Fruit fly (Drosophila melanogaster): ENCODE results near the gene CG3719.

CG3719 gene

DNA sequence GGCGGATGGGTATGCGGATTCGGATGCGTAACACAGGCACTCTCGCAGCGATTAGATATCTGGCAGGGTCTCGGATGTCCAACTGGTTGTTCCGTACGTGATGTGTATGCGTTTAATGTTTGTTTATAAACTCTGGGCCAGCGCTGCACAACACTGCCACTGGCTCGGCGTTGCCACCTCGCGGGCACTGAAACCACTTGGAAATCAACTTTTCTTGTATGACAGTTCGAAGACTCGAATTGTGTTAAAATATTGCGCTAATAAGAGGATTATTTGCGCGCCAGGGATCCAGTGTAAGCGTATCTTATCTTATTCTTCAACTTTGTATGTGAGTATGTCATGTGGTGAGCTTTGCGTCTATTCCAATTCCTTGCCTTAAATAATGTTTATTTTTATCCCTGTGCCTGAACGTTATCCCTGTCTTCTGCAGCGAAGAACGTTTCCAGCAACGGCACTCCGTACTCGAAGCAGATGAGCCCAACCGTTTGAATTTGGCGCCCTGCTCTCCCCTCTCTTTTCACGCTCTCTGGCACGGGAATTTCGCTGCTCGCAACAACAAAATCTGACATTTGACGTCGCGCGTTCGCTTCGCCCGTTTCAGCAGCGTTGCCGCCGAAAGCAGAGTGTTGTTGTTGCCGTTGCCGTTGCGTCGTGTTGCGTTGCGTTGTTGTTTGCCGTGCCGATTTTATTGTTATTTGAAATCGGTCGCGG is at the start of gene CG3719, which contains the start of gene CG32813 (continued):
- TF ChIP-seq CG4854 (GFP tag; optimal IDR thresholded peaks at IDR 0.05), result no peak
- peak; percentile 2 for TF ChIP-seq CG4328 (GFP tag; optimal IDR thresholded peaks at IDR 0.05)
- TF ChIP-seq slp2 (GFP tag; optimal IDR thresholded peaks at IDR 0.05), result no peak
- no peak for TF ChIP-seq esg (GFP tag; conservative IDR thresholded peaks at IDR 0.05)
- TF ChIP-seq slbo (GFP tag; IDR thresholded peaks at IDR 0.05), result peak; percentile 65
- TF ChIP-seq CG12659 (GFP tag; optimal IDR thresholded peaks at IDR 0.05), result peak; percentile 57
- peak; percentile 20 for TF ChIP-seq gfzf (GFP tag; optimal IDR thresholded peaks at IDR 0.05)
- peak; percentile 57 for TF ChIP-seq CG13624 (GFP tag; optimal IDR thresholded peaks at IDR 0.05)
- TF ChIP-seq CG4424 (GFP tag; optimal IDR thresholded peaks at IDR 0.05), result peak; percentile 19
- no peak for TF ChIP-seq bbx (GFP tag; IDR thresholded peaks at IDR 0.05; ENCODE audit: partially characterized antibody)
- TF ChIP-seq CG6272 (GFP tag; IDR thresholded peaks at IDR 0.05), result no peak
- no peak for TF ChIP-seq B-H2 (GFP tag; optimal IDR thresholded peaks at IDR 0.05)
- peak; percentile 12 for TF ChIP-seq shn (GFP tag; optimal IDR thresholded peaks at IDR 0.05)
- TF ChIP-seq gsb-n (tag; optimal IDR thresholded peaks at IDR 0.05), result no peak
- peak; percentile 64 for TF ChIP-seq Myb (GFP tag; optimal IDR thresholded peaks at IDR 0.05)
- 0 out of 3 replicates have a peak, but pooled peaks have one; percentile 33 for TF ChIP-seq Dbx (GFP tag; IDR thresholded peaks at IDR 0.05)
- peak; percentile 63 for TF ChIP-seq pho (GFP tag; optimal IDR thresholded peaks at IDR 0.05)
- peak; percentile 68 for TF ChIP-seq HmgZ (tag; optimal IDR thresholded peaks at IDR 0.05)
- peak; percentile 71 for TF ChIP-seq pzg (GFP tag; optimal IDR thresholded peaks at IDR 0.05)
- 0 out of 2 replicates have a peak, but pooled peaks have one; percentile 14 for TF ChIP-seq sisA (GFP tag; IDR thresholded peaks at IDR 0.05)
- TF ChIP-seq Xbp1 (GFP tag; optimal IDR thresholded peaks at IDR 0.05), result peak; percentile 49
- peak; percentile 63 for TF ChIP-seq Aef1 (GFP tag; IDR thresholded peaks at IDR 0.05)
- 0 out of 2 replicates have a peak, but pooled peaks have one; percentile 5 for TF ChIP-seq Atf6 (GFP tag; IDR thresholded peaks at IDR 0.05)
- TF ChIP-seq ken (GFP tag; IDR thresholded peaks at IDR 0.05), result 0 out of 3 replicates have a peak, but pooled peaks have one; percentile 60
- TF ChIP-seq Atf-2 (GFP tag; optimal IDR thresholded peaks at IDR 0.05), result peak; percentile 1
- TF ChIP-seq stwl (tag; optimal IDR thresholded peaks at IDR 0.05), result peak; percentile 60
- 0 out of 3 replicates have a peak, but pooled peaks have one; percentile 10 for TF ChIP-seq CG6175 (GFP tag; IDR thresholded peaks at IDR 0.05)
- TF ChIP-seq Antp (GFP tag; optimal IDR thresholded peaks at IDR 0.05), result peak; percentile 36
- TF ChIP-seq Dip2 (GFP tag; IDR thresholded peaks at IDR 0.05), result no peak
- TF ChIP-seq Optix (GFP tag; IDR thresholded peaks at IDR 0.05), result no peak
- TF ChIP-seq Bteb2 (GFP tag; optimal IDR thresholded peaks at IDR 0.05), result no peak
- TF ChIP-seq lmd (GFP tag; IDR thresholded peaks at IDR 0.05), result peak; percentile 37; the same call in 1 of the 2 replicates
- TF ChIP-seq CG2889 (GFP tag; IDR thresholded peaks at IDR 0.05), result no peak
- peak; percentile 43 for TF ChIP-seq CG18599 (GFP tag; optimal IDR thresholded peaks at IDR 0.05)
- no peak for TF ChIP-seq Mad (GFP tag; optimal IDR thresholded peaks at IDR 0.05)
- TF ChIP-seq eyg (GFP tag; optimal IDR thresholded peaks at IDR 0.05), result no peak
- TF ChIP-seq CG2120 (GFP tag; optimal IDR thresholded peaks at IDR 0.05), result peak; percentile 72
- TF ChIP-seq Fer3 (tag; optimal IDR thresholded peaks at IDR 0.05), result peak; percentile 0
- TF ChIP-seq caup (GFP tag; optimal IDR thresholded peaks at IDR 0.05; ENCODE audit: severe bottlenecking), result peak; percentile 42
- TF ChIP-seq hbn (GFP tag; IDR thresholded peaks at IDR 0.05; ENCODE audit: partially characterized antibody), result no peak
- TF ChIP-seq sna (GFP tag; IDR thresholded peaks at IDR 0.05; ENCODE audit: partially characterized antibody), result no peak
- no peak for TF ChIP-seq emc (GFP tag; optimal IDR thresholded peaks at IDR 0.05)
- peak; percentile 54 for TF ChIP-seq mam (GFP tag; optimal IDR thresholded peaks at IDR 0.05)
- peak; percentile 31; the same call in 1 of the 2 replicates for TF ChIP-seq Bgb (GFP tag; IDR thresholded peaks at IDR 0.05; ENCODE audit: partially characterized antibody)
- TF ChIP-seq Abd-B (GFP tag; optimal IDR thresholded peaks at IDR 0.05), result no peak
- no peak for TF ChIP-seq twi (tag; optimal IDR thresholded peaks at IDR 0.05)
- TF ChIP-seq CG10267 (tag; optimal IDR thresholded peaks at IDR 0.05), result peak; percentile 92
- peak; percentile 45 for TF ChIP-seq Lhr (GFP tag; optimal IDR thresholded peaks at IDR 0.05)
- peak; percentile 11; the same call in 1 of the 2 replicates for TF ChIP-seq onecut (GFP tag; IDR thresholded peaks at IDR 0.05)

Data from whole organism, embryonic.